Worm (Caenorhabditis elegans): ENCODE results near the gene zipt-16.

- no peak for TF ChIP-seq ama-1 (optimal IDR thresholded peaks at IDR 0.05)
- no peak for TF ChIP-seq mdl-1 (tag; optimal IDR thresholded peaks at IDR 0.05)
- TF ChIP-seq hif-1 (tag; optimal IDR thresholded peaks at IDR 0.05): no peak
- TF ChIP-seq ceh-82 (tag; optimal IDR thresholded peaks at IDR 0.05): no peak
- TF ChIP-seq nhr-237 (tag; optimal IDR thresholded peaks at IDR 0.05): no peak
- no peak for TF ChIP-seq nhr-48 (tag; optimal IDR thresholded peaks at IDR 0.05)
- TF ChIP-seq ces-1 (GFP tag; optimal IDR thresholded peaks at IDR 0.05): no peak
- TF ChIP-seq R02D3.7 (tag; optimal IDR thresholded peaks at IDR 0.05): no peak
- no peak for TF ChIP-seq dve-1 (tag; optimal IDR thresholded peaks at IDR 0.05; ENCODE audit: insufficient read depth)
- no peak for TF ChIP-seq nhr-42 (GFP tag; IDR thresholded peaks at IDR 0.05)
Measured at ce11 chrV:11485558-11485957, 22.7 kb downstream of the zipt-16 start, which contains the start of gene srh-1.

Measured in whole organism, L4 larva.